Fruit fly (Drosophila melanogaster) whole organism, embryonic: ENCODE results near the gene CG11454.
A peak's percentile ranks its signal among the peaks of the same experiment; 100 is the strongest.

Experiments
- Adf1 ChIP-seq: fragments of 200-800 bp; sonication (Bioruptor generic); IDR thresholded peaks from 2 replicates; pipeline ENCODE4 v1.3.6; 2022; ENCODE audit warnings: missing biosample characterization, missing genetic modification characterization
- Blimp-1 ChIP-seq: fragments of 200-800 bp; sonication (Bioruptor generic); optimal IDR thresholded peaks from 3 replicates; lab custom pipeline; 2018; ENCODE audit warnings: missing biosample characterization, missing genetic modification characterization, mild to moderate bottlenecking, moderate library complexity, missing genetic modification reagents
- CG10209 ChIP-seq: fragments of 200-800 bp; sonication (Bioruptor generic); optimal IDR thresholded peaks from 3 replicates; lab custom pipeline; 2017; ENCODE audit warnings: missing biosample characterization, mild to moderate bottlenecking, missing genetic modification characterization, missing genetic modification reagents
- CG12299 ChIP-seq: fragments of 200-800 bp; sonication (Bioruptor generic); optimal IDR thresholded peaks from 2 replicates; lab custom pipeline; 2018; ENCODE audit warnings: missing biosample characterization, mild to moderate bottlenecking, missing genetic modification characterization
- CG13123 ChIP-seq: fragments of 200-800 bp; sonication (Bioruptor generic); optimal IDR thresholded peaks from 2 replicates; lab custom pipeline; 2016; ENCODE audit warnings: missing biosample characterization, missing genetic modification characterization
- CG13775 ChIP-seq: fragments of 200-800 bp; sonication (Bioruptor generic); optimal IDR thresholded peaks from 3 replicates; lab custom pipeline; 2017; ENCODE audit warnings: missing biosample characterization, mild to moderate bottlenecking, missing genetic modification characterization
- CG13894 ChIP-seq: fragments of 200-800 bp; sonication (Bioruptor generic); optimal IDR thresholded peaks from 3 replicates; lab custom pipeline; 2018; ENCODE audit warnings: missing biosample characterization, mild to moderate bottlenecking, missing genetic modification characterization, moderate library complexity
- CG14014 ChIP-seq: fragments of 200-800 bp; sonication (Bioruptor generic); IDR thresholded peaks from 2 replicates; pipeline ENCODE4 v1.3.6; 2022; ENCODE audit warnings: missing biosample characterization, missing genetic modification characterization
- CG14965 ChIP-seq: fragments of 200-800 bp; sonication (Bioruptor generic); optimal IDR thresholded peaks from 2 replicates; lab custom pipeline; 2016; ENCODE audit warnings: missing biosample characterization, missing genetic modification characterization, borderline replicate concordance
- CG17361 ChIP-seq: fragments of 200-800 bp; sonication (Bioruptor generic); IDR thresholded peaks from 3 replicates; pipeline ENCODE4 v1.3.6; 2022; ENCODE audit warnings: missing biosample characterization, missing genetic modification characterization
- CG17829 ChIP-seq: fragments of 200-800 bp; optimal IDR thresholded peaks from 2 replicates; lab custom pipeline; 2019; ENCODE audit warnings: missing biosample characterization, mild to moderate bottlenecking, missing genetic modification characterization, moderate library complexity
- CG17912 ChIP-seq: fragments of 200-800 bp; sonication (Bioruptor generic); optimal IDR thresholded peaks from 2 replicates; lab custom pipeline; 2018; ENCODE audit warnings: missing biosample characterization, mild to moderate bottlenecking, missing genetic modification characterization
- CG18262 ChIP-seq: fragments of 200-800 bp; optimal IDR thresholded peaks from 3 replicates; lab custom pipeline; 2019; ENCODE audit warnings: missing biosample characterization, mild to moderate bottlenecking, missing genetic modification characterization, moderate library complexity
- CG3065 ChIP-seq: fragments of 200-800 bp; sonication (Bioruptor generic); optimal IDR thresholded peaks from 2 replicates; lab custom pipeline; 2016; ENCODE audit warnings: missing biosample characterization, missing genetic modification characterization
- CG3281 ChIP-seq: fragments of 200-800 bp; sonication (Bioruptor generic); optimal IDR thresholded peaks from 3 replicates; lab custom pipeline; 2017; ENCODE audit warnings: missing biosample characterization, mild to moderate bottlenecking, missing genetic modification characterization
- CG33213 ChIP-seq: fragments of 200-800 bp; sonication (Bioruptor generic); optimal IDR thresholded peaks from 3 replicates; lab custom pipeline; 2016; ENCODE audit warnings: missing biosample characterization, missing genetic modification characterization
- CG3726 ChIP-seq: fragments of 200-800 bp; sonication (Bioruptor generic); IDR thresholded peaks from 3 replicates; pipeline ENCODE4, ENCODE4 v1.3.6; 2022; ENCODE audit warnings: missing biosample characterization, missing genetic modification characterization
- CG4328 ChIP-seq: fragments of 200-800 bp; sonication (Bioruptor generic); optimal IDR thresholded peaks from 3 replicates; lab custom pipeline; 2017; ENCODE audit warnings: missing biosample characterization, missing genetic modification reagents, missing genetic modification characterization
- CG7987 ChIP-seq: fragments of 200-800 bp; sonication (Bioruptor generic); optimal IDR thresholded peaks from 2 replicates; lab custom pipeline; 2018; ENCODE audit warnings: missing biosample characterization, mild to moderate bottlenecking, missing genetic modification characterization, moderate library complexity
- CG8089 ChIP-seq: fragments of 200-800 bp; sonication (Bioruptor generic); optimal IDR thresholded peaks from 3 replicates; lab custom pipeline; 2016; ENCODE audit warnings: missing biosample characterization, missing genetic modification characterization
- CG8765 ChIP-seq: fragments of 200-800 bp; sonication (Bioruptor generic); IDR thresholded peaks from 2 replicates; pipeline ENCODE4 v1.3.6; 2022; ENCODE audit warnings: missing biosample characterization, missing genetic modification characterization
- CG9817 ChIP-seq: fragments of 200-800 bp; sonication (Bioruptor generic); optimal IDR thresholded peaks from 2 replicates; lab custom pipeline; 2018; ENCODE audit warnings: missing biosample characterization, mild to moderate bottlenecking, missing genetic modification characterization, moderate library complexity
- Camta ChIP-seq: fragments of 200-800 bp; sonication (Bioruptor generic); optimal IDR thresholded peaks from 2 replicates; lab custom pipeline; 2016; ENCODE audit warnings: missing biosample characterization, missing genetic modification characterization
- E2f1 ChIP-seq: fragments of 200-800 bp; sonication (Bioruptor generic); IDR thresholded peaks from 2 replicates; pipeline ENCODE4 v1.3.6; 2022; ENCODE audit warnings: missing biosample characterization, missing genetic modification characterization
- Gsc ChIP-seq: fragments of 200-800 bp; sonication (Bioruptor generic); IDR thresholded peaks from 2 replicates; pipeline ENCODE4 v1.3.6; 2022; ENCODE audit warnings: missing biosample characterization, missing genetic modification characterization
- HLH54F ChIP-seq: fragments of 200-800 bp; sonication (Bioruptor generic); optimal IDR thresholded peaks from 3 replicates; lab custom pipeline; 2016; ENCODE audit warnings: missing biosample characterization, missing genetic modification characterization
- HmgZ ChIP-seq: fragments of 200-800 bp; sonication (Bioruptor generic); optimal IDR thresholded peaks from 2 replicates; lab custom pipeline; 2018; ENCODE audit warnings: missing biosample characterization, mild to moderate bottlenecking, missing genetic modification characterization
- Hmr ChIP-seq: fragments of 200-800 bp; sonication (Bioruptor generic); optimal IDR thresholded peaks from 3 replicates; lab custom pipeline; 2017; ENCODE audit warnings: mild to moderate bottlenecking, missing biosample characterization, missing genetic modification reagents, missing genetic modification characterization
- Lhr ChIP-seq: fragments of 200-800 bp; sonication (Bioruptor generic); optimal IDR thresholded peaks from 3 replicates; lab custom pipeline; 2017; ENCODE audit warnings: mild to moderate bottlenecking, missing biosample characterization, missing genetic modification reagents, missing genetic modification characterization
- Ptx1 ChIP-seq: fragments of 200-800 bp; sonication (Bioruptor generic); IDR thresholded peaks from 2 replicates; pipeline ENCODE4 v1.3.6; 2022; ENCODE audit warnings: missing biosample characterization, missing genetic modification characterization
- Spps ChIP-seq: fragments of 200-800 bp; sonication (Bioruptor generic); optimal IDR thresholded peaks from 2 replicates; lab custom pipeline; 2018; ENCODE audit warnings: missing biosample characterization, mild to moderate bottlenecking, missing genetic modification characterization
- bowl ChIP-seq: fragments of 200-800 bp; sonication (Bioruptor generic); IDR thresholded peaks from 2 replicates; pipeline ENCODE4 v1.3.6; 2022; ENCODE audit warnings: missing biosample characterization, missing genetic modification characterization
- btn ChIP-seq: fragments of 200-800 bp; sonication (Bioruptor generic); optimal IDR thresholded peaks from 2 replicates; lab custom pipeline; 2016; ENCODE audit warnings: missing biosample characterization, missing genetic modification characterization
- caup ChIP-seq: fragments of 200-800 bp; sonication (Bioruptor generic); optimal IDR thresholded peaks from 3 replicates; lab custom pipeline; 2017; ENCODE audit warnings: missing biosample characterization, mild to moderate bottlenecking, missing genetic modification characterization, moderate library complexity; ENCODE audit not compliant: severe bottlenecking
- chm ChIP-seq: fragments of 200-800 bp; sonication (Bioruptor generic); IDR thresholded peaks from 2 replicates; pipeline ENCODE4 v1.3.6; 2022; ENCODE audit warnings: missing biosample characterization, missing genetic modification characterization
- exex ChIP-seq: fragments of 200-800 bp; sonication (Bioruptor generic); optimal IDR thresholded peaks from 4 replicates; lab custom pipeline; 2018; ENCODE audit warnings: missing biosample characterization, mild to moderate bottlenecking, missing genetic modification characterization, moderate library complexity
- eyg ChIP-seq: fragments of 200-800 bp; sonication (Bioruptor generic); optimal IDR thresholded peaks from 3 replicates; lab custom pipeline; 2016; ENCODE audit warnings: missing biosample characterization, missing genetic modification characterization
- hth ChIP-seq: fragments of >200 bp; optimal IDR thresholded peaks from 2 replicates; lab custom pipeline; 2017; ENCODE audit warnings: inconsistent platforms
- jigr1 ChIP-seq: fragments of 200-800 bp; sonication (Bioruptor generic); IDR thresholded peaks from 3 replicates; pipeline ENCODE4 v1.3.6; 2022; ENCODE audit warnings: missing biosample characterization, missing genetic modification characterization
- jumu ChIP-seq: fragments of 200-800 bp; sonication (Bioruptor generic); optimal IDR thresholded peaks from 3 replicates; lab custom pipeline; 2016; ENCODE audit warnings: missing biosample characterization, missing genetic modification characterization
- knrl ChIP-seq: fragments of 200-800 bp; sonication (Bioruptor generic); IDR thresholded peaks from 3 replicates; pipeline ENCODE4 v1.3.6; 2022; ENCODE audit warnings: missing biosample characterization, missing genetic modification characterization; ENCODE audit not compliant: partially characterized antibody
- lab ChIP-seq: fragments of 200-800 bp; sonication (Bioruptor generic); optimal IDR thresholded peaks from 3 replicates; lab custom pipeline; 2017; ENCODE audit warnings: missing biosample characterization, missing genetic modification characterization, mild to moderate bottlenecking, moderate library complexity, missing genetic modification reagents
- lbe ChIP-seq: fragments of 200-800 bp; sonication (Bioruptor generic); optimal IDR thresholded peaks from 2 replicates; lab custom pipeline; 2016; ENCODE audit warnings: missing biosample characterization, mild to moderate bottlenecking, missing genetic modification characterization
- p53 ChIP-seq: fragments of 200-800 bp; sonication (Bioruptor generic); optimal IDR thresholded peaks from 2 replicates; lab custom pipeline; 2016; ENCODE audit warnings: missing biosample characterization, missing genetic modification characterization
- sc ChIP-seq, 3 experiments: fragments of >200 bp in 2 of 3; fragments of 200-800 bp in 1 of 3; sonication (Bioruptor generic) in 1 of 3; optimal IDR thresholded peaks; 2 replicates in 2 of 3; 3 replicates in 1 of 3; lab custom pipeline; 2017; ENCODE audit warnings: mild to moderate bottlenecking in 1 of 3, missing biosample characterization in 1 of 3, missing genetic modification characterization in 1 of 3, missing genetic modification reagents in 1 of 3
- sens ChIP-seq: fragments of 200-800 bp; sonication (Bioruptor generic); peaks from one replicate; lab custom pipeline; 2016; ENCODE audit warnings: missing biosample characterization, missing genetic modification characterization
- shn ChIP-seq: fragments of 200-800 bp; sonication (Bioruptor generic); optimal IDR thresholded peaks from 3 replicates; lab custom pipeline; 2016; ENCODE audit warnings: missing biosample characterization, missing genetic modification characterization
- sna ChIP-seq: fragments of 200-800 bp; sonication (Bioruptor generic); IDR thresholded peaks from 2 replicates; pipeline ENCODE4 v1.3.6; 2022; ENCODE audit warnings: missing biosample characterization, missing genetic modification characterization; ENCODE audit not compliant: partially characterized antibody
- ssp ChIP-seq: fragments of 200-800 bp; sonication (Bioruptor generic); IDR thresholded peaks from 2 replicates; pipeline ENCODE4 v1.3.6; 2022; ENCODE audit warnings: missing biosample characterization, missing genetic modification characterization
- tap ChIP-seq: fragments of 200-800 bp; optimal IDR thresholded peaks from 3 replicates; lab custom pipeline; 2019; ENCODE audit warnings: missing biosample characterization, mild to moderate bottlenecking, missing genetic modification characterization, moderate library complexity
- z ChIP-seq: fragments of 200-800 bp; sonication (Bioruptor generic); IDR thresholded peaks from 3 replicates; pipeline ENCODE4 v1.3.6; 2022; ENCODE audit warnings: missing biosample characterization, missing genetic modification characterization

Gene CG11454

DNA sequence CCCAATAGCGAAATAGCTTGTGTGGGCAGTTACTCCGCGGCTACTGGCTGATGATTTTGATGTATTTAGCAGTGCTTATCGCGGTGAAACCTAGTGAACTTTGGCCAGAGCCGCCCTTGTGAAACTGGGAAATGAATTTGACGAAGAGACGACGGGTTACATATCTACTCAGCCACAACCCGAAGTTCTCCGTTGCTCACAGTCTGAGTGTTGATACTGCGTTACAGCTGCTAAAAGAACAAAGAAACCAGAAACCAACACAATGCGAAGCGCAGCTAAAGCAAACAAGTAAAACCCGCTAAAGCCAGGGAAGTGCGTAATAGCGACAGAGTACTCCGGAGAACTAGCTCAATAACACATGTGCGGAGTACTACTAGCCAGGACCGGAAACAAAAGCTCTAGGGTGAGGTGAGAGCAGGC, 14.8 kb upstream of the CG11454 start:
- TF ChIP-seq knrl (GFP tag; lab: Robert Waterston, UW): no peak
- no peak for TF ChIP-seq Camta (GFP tag; lab: Kevin White, UChicago)
- TF ChIP-seq CG17361 (GFP tag; lab: Robert Waterston, UW): no peak
- TF ChIP-seq CG14014: 0 out of 2 replicates have a peak, but pooled peaks have one; percentile 20
- no peak for TF ChIP-seq CG7987
- TF ChIP-seq CG13775 (GFP tag; lab: Kevin White, UChicago): no peak
- TF ChIP-seq sc (optimal IDR thresholded peaks at IDR 0.05; lab: Kevin White, UChicago): no peak
- TF ChIP-seq sc (GFP tag; optimal IDR thresholded peaks at IDR 0.05; lab: Kevin White, UChicago): no peak
- no peak for TF ChIP-seq CG3726 (GFP tag; lab: Robert Waterston, UW)
- TF ChIP-seq HmgZ (tag; lab: Kevin White, UChicago): no peak
- no peak for TF ChIP-seq CG14965 (GFP tag; lab: Kevin White, UChicago)
- TF ChIP-seq lbe (GFP tag; lab: Kevin White, UChicago): no peak
- TF ChIP-seq CG17829 (tag; lab: Kevin White, UChicago): no peak
- TF ChIP-seq z: no peak
- TF ChIP-seq E2f1 (GFP tag; lab: Robert Waterston, UW): no peak
- no peak for TF ChIP-seq Blimp-1 (GFP tag; lab: Kevin White, UChicago)
- TF ChIP-seq CG13123 (GFP tag; lab: Kevin White, UChicago): no peak
- no peak for TF ChIP-seq shn
- peak; percentile 49 for TF ChIP-seq CG13894 (tag; lab: Kevin White, UChicago)
- TF ChIP-seq CG4328 (GFP tag; lab: Kevin White, UChicago): no peak
- TF ChIP-seq bowl (GFP tag; lab: Robert Waterston, UW): no peak
- TF ChIP-seq tap (tag; lab: Kevin White, UChicago): no peak
- TF ChIP-seq lab: peak; percentile 51
- no peak for TF ChIP-seq CG9817
- TF ChIP-seq chm (GFP tag; lab: Robert Waterston, UW): no peak; the same call in 1 of the 2 replicates
- peak; percentile 86 for TF ChIP-seq sens
- peak; percentile 3 for TF ChIP-seq CG33213 (GFP tag; lab: Kevin White, UChicago)
- no peak for TF ChIP-seq Gsc (GFP tag; lab: Robert Waterston, UW)
- TF ChIP-seq btn: no peak
- no peak for TF ChIP-seq CG18262
- peak; percentile 35 for TF ChIP-seq eyg (GFP tag; lab: Kevin White, UChicago)
- no peak for TF ChIP-seq jigr1 (GFP tag; lab: Robert Waterston, UW)
- TF ChIP-seq jumu (GFP tag; lab: Kevin White, UChicago): no peak
- TF ChIP-seq p53 (GFP tag; lab: Kevin White, UChicago): no peak
- TF ChIP-seq Adf1 (GFP tag; lab: Robert Waterston, UW): no peak
- TF ChIP-seq CG3065: no peak
- no peak for TF ChIP-seq ssp (GFP tag; lab: Robert Waterston, UW)
- TF ChIP-seq CG17912 (GFP tag; lab: Kevin White, UChicago): no peak
- peak; percentile 9 for TF ChIP-seq exex (tag; lab: Kevin White, UChicago)
- TF ChIP-seq Lhr (GFP tag; lab: Kevin White, UChicago): no peak
- no peak for TF ChIP-seq caup
- peak; percentile 28 for TF ChIP-seq Hmr
- no peak for TF ChIP-seq HLH54F (GFP tag; lab: Kevin White, UChicago)
- no peak for TF ChIP-seq hth (lab: Kevin White, UChicago)
- no peak for TF ChIP-seq CG8765 (GFP tag; lab: Robert Waterston, UW)
- no peak for TF ChIP-seq sna (GFP tag; lab: Robert Waterston, UW)
- no peak for TF ChIP-seq Spps (tag; lab: Kevin White, UChicago)
- no peak for TF ChIP-seq Ptx1 (GFP tag; lab: Robert Waterston, UW)
- TF ChIP-seq CG8089 (GFP tag; lab: Kevin White, UChicago): no peak
- TF ChIP-seq CG10209 (GFP tag; lab: Kevin White, UChicago): peak; percentile 10
- no peak for TF ChIP-seq CG12299 (tag; lab: Kevin White, UChicago)
- TF ChIP-seq CG3281: peak; percentile 15
